Fruit fly (Drosophila melanogaster): ENCODE measurements around the gene Npc2h.
A peak's percentile ranks its signal among the peaks of the same experiment; 100 is the strongest.

The Npc2h gene

DNA sequence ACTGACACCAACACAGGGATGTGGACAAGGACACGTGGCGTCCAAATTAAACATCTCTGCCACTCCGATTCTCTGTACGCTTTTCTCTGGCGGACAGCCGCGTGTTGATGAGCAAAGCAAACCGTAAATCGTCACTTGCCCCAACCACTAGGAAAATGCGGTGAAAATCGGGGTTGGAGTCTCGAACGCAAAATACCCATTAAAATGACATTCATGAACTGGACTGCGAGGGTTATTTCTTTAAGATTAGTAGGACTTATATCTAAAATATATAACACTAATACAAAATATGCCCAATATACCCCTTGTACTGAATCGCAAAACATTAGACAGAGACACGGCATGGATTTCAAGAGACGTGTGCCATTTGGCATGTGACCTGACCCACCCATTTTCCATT is 27.6 kb downstream of the Npc2h start (continued):
- TF ChIP-seq grn (GFP tag; optimal IDR thresholded peaks at IDR 0.05) (no peak), ab (GFP tag; optimal IDR thresholded peaks at IDR 0.05) (no peak), Abd-B (GFP tag; optimal IDR thresholded peaks at IDR 0.05) (no peak), Dip3 (GFP tag; optimal IDR thresholded peaks at IDR 0.05) (no peak), tgo (GFP tag; IDR thresholded peaks at IDR 0.05) (peak; percentile 37; the same call in 1 of the 3 replicates), crc (GFP tag; optimal IDR thresholded peaks at IDR 0.05) (no peak), Fer3 (tag; optimal IDR thresholded peaks at IDR 0.05) (no peak), CG10462 (GFP tag; optimal IDR thresholded peaks at IDR 0.05) (no peak), CG10209 (GFP tag; optimal IDR thresholded peaks at IDR 0.05) (no peak), ato (GFP tag; IDR thresholded peaks at IDR 0.05; ENCODE audit: partially characterized antibody) (no peak), B-H1 (GFP tag; IDR thresholded peaks at IDR 0.05) (0 out of 3 replicates have a peak, but pooled peaks have one; percentile 13), CG6683 (GFP tag; optimal IDR thresholded peaks at IDR 0.05) (no peak), twi (tag; optimal IDR thresholded peaks at IDR 0.05) (no peak), cas (GFP tag; IDR thresholded peaks at IDR 0.05) (no peak), caup (GFP tag; optimal IDR thresholded peaks at IDR 0.05; ENCODE audit: severe bottlenecking) (no peak), wdn (GFP tag; IDR thresholded peaks at IDR 0.05) (no peak), CG10654 (GFP tag; optimal IDR thresholded peaks at IDR 0.05) (no peak), CG12769 (tag; optimal IDR thresholded peaks at IDR 0.05) (peak; percentile 5), Mrtf (GFP tag; IDR thresholded peaks at IDR 0.05) (no peak), Ptx1 (GFP tag; IDR thresholded peaks at IDR 0.05) (peak; percentile 54; the same call in 1 of the 2 replicates), lilli (GFP tag; optimal IDR thresholded peaks at IDR 0.05) (no peak), sisA (GFP tag; IDR thresholded peaks at IDR 0.05) (0 out of 2 replicates have a peak, but pooled peaks have one; percentile 24), lov (optimal IDR thresholded peaks at IDR 0.05) (no peak), lov (GFP tag; IDR thresholded peaks at IDR 0.05) (0 out of 3 replicates have a peak, but pooled peaks have one; percentile 24), Sry-β (GFP tag; optimal IDR thresholded peaks at IDR 0.05) (no peak), gem (tag; optimal IDR thresholded peaks at IDR 0.05) (peak; percentile 50), danr (GFP tag; IDR thresholded peaks at IDR 0.05) (0 out of 2 replicates have a peak, but pooled peaks have one; percentile 15), nom (GFP tag; optimal IDR thresholded peaks at IDR 0.05) (no peak), Dad (GFP tag; optimal IDR thresholded peaks at IDR 0.05) (no peak), CG2199 (GFP tag; IDR thresholded peaks at IDR 0.05) (no peak), CG9876 (GFP tag; optimal IDR thresholded peaks at IDR 0.05) (no peak), bbx (GFP tag; IDR thresholded peaks at IDR 0.05; ENCODE audit: partially characterized antibody) (no peak), CG2129 (GFP tag; IDR thresholded peaks at IDR 0.05; ENCODE audit: partially characterized antibody) (no peak), gsb-n (tag; optimal IDR thresholded peaks at IDR 0.05) (peak; percentile 31), CoRest (tag; optimal IDR thresholded peaks at IDR 0.05) (no peak), br (optimal IDR thresholded peaks at IDR 0.05) (no peak), Oli (tag; optimal IDR thresholded peaks at IDR 0.05) (peak; percentile 25), CG13287 (GFP tag; IDR thresholded peaks at IDR 0.05; ENCODE audit: partially characterized antibody) (no peak), zfh2 (GFP tag; optimal IDR thresholded peaks at IDR 0.05) (no peak), CG9932 (GFP tag; IDR thresholded peaks at IDR 0.05) (no peak), pb (GFP tag; optimal IDR thresholded peaks at IDR 0.05) (no peak), CG11085 (GFP tag; IDR thresholded peaks at IDR 0.05) (no peak), Taf1 (GFP tag; IDR thresholded peaks at IDR 0.05) (no peak), CG5245 (GFP tag; optimal IDR thresholded peaks at IDR 0.05) (no peak), Dip2 (GFP tag; IDR thresholded peaks at IDR 0.05) (no peak), CG2116 (GFP tag; optimal IDR thresholded peaks at IDR 0.05) (no peak), Dref (GFP tag; IDR thresholded peaks at IDR 0.05) (no peak), CG9215 (GFP tag; IDR thresholded peaks at IDR 0.05) (no peak), CG1603 (tag; optimal IDR thresholded peaks at IDR 0.05) (peak; percentile 62), CG11696 (GFP tag; IDR thresholded peaks at IDR 0.05) (no peak), CG7372 (GFP tag; IDR thresholded peaks at IDR 0.05) (no peak), CG16815 (GFP tag; optimal IDR thresholded peaks at IDR 0.05) (no peak)

All from whole organism, embryonic.